Worm (Caenorhabditis elegans) whole organism, L2 larva: ENCODE results near the gene mboa-1.
A peak's percentile ranks its signal among the peaks of the same experiment; 100 is the strongest.

ENCODE experiments used
- C34F6.9 ChIP-seq: fragments of 150-350 bp; optimal IDR thresholded peaks from 2 replicates; lab custom pipeline; 2014; ENCODE audit warnings: missing biosample characterization, missing genetic modification characterization
- F13H6.1 ChIP-seq: sonication (generic microtip); optimal IDR thresholded peaks from 2 replicates; lab custom pipeline; 2016; ENCODE audit warnings: missing genetic modification characterization, missing compliant biosample characterization
- R02D3.7 ChIP-seq: fragments of 150-350 bp; optimal IDR thresholded peaks from 2 replicates; lab custom pipeline; 2014; ENCODE audit warnings: missing biosample characterization, missing genetic modification characterization
- Y55F3AM.14 ChIP-seq: fragments of 200-800 bp; sonication (Bioruptor generic); optimal IDR thresholded peaks from 2 replicates; lab custom pipeline; 2018; ENCODE audit warnings: mild to moderate bottlenecking, missing genetic modification characterization, missing compliant biosample characterization
- ZK546.5 ChIP-seq: sonication (generic microtip); optimal IDR thresholded peaks from 2 replicates; lab custom pipeline; 2017; ENCODE audit warnings: missing biosample characterization, missing genetic modification characterization
- alr-1 ChIP-seq: fragments of 150-350 bp; optimal IDR thresholded peaks from 2 replicates; lab custom pipeline; 2014; ENCODE audit warnings: missing biosample characterization, missing genetic modification characterization
- aly-2 ChIP-seq: fragments of 150-350 bp; optimal IDR thresholded peaks from 2 replicates; lab custom pipeline; 2014; ENCODE audit warnings: missing biosample characterization, missing genetic modification characterization
- ama-1 ChIP-seq: fragments of 150-350 bp; optimal IDR thresholded peaks from 2 replicates; lab custom pipeline; 2018; ENCODE audit warnings: inconsistent platforms
- blmp-1 ChIP-seq: sonication (generic microtip); optimal IDR thresholded peaks from 2 replicates; lab custom pipeline; 2017; ENCODE audit warnings: missing genetic modification characterization, mild to moderate bottlenecking, missing compliant biosample characterization, antibody characterized with exemption, moderate library complexity; ENCODE audit not compliant: insufficient read depth
- ceh-16 ChIP-seq: fragments of 150-350 bp; optimal IDR thresholded peaks from 2 replicates; lab custom pipeline; 2014; ENCODE audit warnings: missing biosample characterization, missing genetic modification characterization
- crh-2 ChIP-seq: sonication (generic microtip); optimal IDR thresholded peaks from 2 replicates; lab custom pipeline; 2017; ENCODE audit warnings: missing biosample characterization, missing genetic modification characterization
- dmd-4 ChIP-seq: sonication (generic microtip); optimal IDR thresholded peaks from 2 replicates; lab custom pipeline; 2017; ENCODE audit warnings: missing biosample characterization, missing genetic modification characterization
- egl-27 ChIP-seq: sonication (generic microtip); optimal IDR thresholded peaks from 3 replicates; lab custom pipeline; 2017; ENCODE audit warnings: missing biosample characterization, missing genetic modification reagents, missing genetic modification characterization
- elt-1 ChIP-seq: fragments of 150-350 bp; optimal IDR thresholded peaks from 2 replicates; lab custom pipeline; 2014; ENCODE audit warnings: missing biosample characterization, missing genetic modification characterization
- elt-3 ChIP-seq: sonication (generic microtip); optimal IDR thresholded peaks from 2 replicates; lab custom pipeline; 2017; ENCODE audit warnings: missing biosample characterization, missing genetic modification characterization
- fos-1 ChIP-seq: fragments of 150-350 bp; optimal IDR thresholded peaks from 2 replicates; lab custom pipeline; 2014; ENCODE audit warnings: missing biosample characterization, missing genetic modification characterization
- gmeb-1 ChIP-seq: fragments of 150-350 bp; optimal IDR thresholded peaks from 2 replicates; lab custom pipeline; 2014; ENCODE audit warnings: missing biosample characterization, missing genetic modification characterization
- lin-11 ChIP-seq: fragments of 150-350 bp; sonication (generic microtip); optimal IDR thresholded peaks from 2 replicates; lab custom pipeline; 2014; ENCODE audit warnings: missing biosample characterization, missing genetic modification characterization, inconsistent platforms, mixed read lengths
- lin-13 ChIP-seq: fragments of 150-350 bp; optimal IDR thresholded peaks from 2 replicates; lab custom pipeline; 2014; ENCODE audit warnings: missing biosample characterization, missing genetic modification reagents, missing genetic modification characterization
- lin-39 ChIP-seq: fragments of 150-350 bp; optimal IDR thresholded peaks from 2 replicates; lab custom pipeline; 2014; ENCODE audit warnings: missing biosample characterization, missing genetic modification reagents, missing genetic modification characterization
- lsy-2 ChIP-seq, 2 experiments: fragments of 150-350 bp in 1 of 2; sonication (generic microtip) in 1 of 2; optimal IDR thresholded peaks; 2 replicates each; lab custom pipeline; 2014 to 2017; ENCODE audit warnings: missing biosample characterization in 2 of 2, missing genetic modification characterization in 2 of 2
- mab-5 ChIP-seq: fragments of 150-350 bp; optimal IDR thresholded peaks from 2 replicates; lab custom pipeline; 2014; ENCODE audit warnings: missing biosample characterization, missing genetic modification characterization
- mbf-1 ChIP-seq: sonication (generic microtip); optimal IDR thresholded peaks from 2 replicates; lab custom pipeline; 2017; ENCODE audit warnings: missing biosample characterization, missing genetic modification characterization
- mdl-1 ChIP-seq, 2 experiments: fragments of 150-350 bp in 1 of 2; sonication (generic microtip) in 1 of 2; optimal IDR thresholded peaks; 2 replicates each; lab custom pipeline; 2017; ENCODE audit warnings: missing biosample characterization in 2 of 2, missing genetic modification characterization in 2 of 2
- nhr-10 ChIP-seq: sonication (generic microtip); optimal IDR thresholded peaks from 2 replicates; lab custom pipeline; 2017; ENCODE audit warnings: missing biosample characterization, missing genetic modification characterization
- nhr-11 ChIP-seq: fragments of 150-350 bp; optimal IDR thresholded peaks from 2 replicates; lab custom pipeline; 2014; ENCODE audit warnings: missing biosample characterization, missing genetic modification characterization
- nhr-12 ChIP-seq: fragments of 150-350 bp; optimal IDR thresholded peaks from 2 replicates; lab custom pipeline; 2014; ENCODE audit warnings: missing biosample characterization, missing genetic modification characterization
- nhr-129 ChIP-seq: fragments of 150-350 bp; optimal IDR thresholded peaks from 2 replicates; lab custom pipeline; 2014; ENCODE audit warnings: missing biosample characterization, missing genetic modification characterization
- nhr-21 ChIP-seq: fragments of 150-350 bp; optimal IDR thresholded peaks from 2 replicates; lab custom pipeline; 2014; ENCODE audit warnings: missing biosample characterization, missing genetic modification characterization
- nhr-23 ChIP-seq: fragments of 150-350 bp; optimal IDR thresholded peaks from 2 replicates; lab custom pipeline; 2014; ENCODE audit warnings: missing biosample characterization, missing genetic modification reagents, missing genetic modification characterization
- nhr-237 ChIP-seq: fragments of 150-350 bp; optimal IDR thresholded peaks from 2 replicates; lab custom pipeline; 2014; ENCODE audit warnings: missing biosample characterization, missing genetic modification characterization
- nhr-25 ChIP-seq: fragments of 150-350 bp; sonication (generic microtip); optimal IDR thresholded peaks from 3 replicates; lab custom pipeline; 2014; ENCODE audit warnings: missing biosample characterization, missing genetic modification characterization
- nhr-6 ChIP-seq: fragments of 150-350 bp; optimal IDR thresholded peaks from 2 replicates; lab custom pipeline; 2014; ENCODE audit warnings: missing biosample characterization, missing genetic modification characterization
- nhr-77 ChIP-seq: fragments of 150-350 bp; optimal IDR thresholded peaks from 2 replicates; lab custom pipeline; 2014; ENCODE audit warnings: missing biosample characterization, missing genetic modification characterization
- peb-1 ChIP-seq: fragments of 150-350 bp; optimal IDR thresholded peaks from 2 replicates; lab custom pipeline; 2014; ENCODE audit warnings: missing biosample characterization, missing genetic modification characterization
- sem-4 ChIP-seq: fragments of 150-350 bp; optimal IDR thresholded peaks from 2 replicates; lab custom pipeline; 2014; ENCODE audit warnings: missing biosample characterization, missing genetic modification reagents, missing genetic modification characterization
- skn-1 ChIP-seq: sonication (generic microtip); optimal IDR thresholded peaks from 2 replicates; lab custom pipeline; 2017; ENCODE audit warnings: missing biosample characterization, missing genetic modification characterization
- sma-3 ChIP-seq: sonication (generic microtip); optimal IDR thresholded peaks from 2 replicates; lab custom pipeline; 2016; ENCODE audit warnings: missing genetic modification reagents, missing genetic modification characterization, missing compliant biosample characterization
- sma-9 ChIP-seq, 2 experiments: fragments of 150-350 bp in 1 of 2; sonication (generic microtip) in 1 of 2; optimal IDR thresholded peaks; 2 replicates each; lab custom pipeline; 2014 to 2016; ENCODE audit warnings: missing genetic modification characterization in 2 of 2, mild to moderate bottlenecking in 1 of 2, missing biosample characterization in 1 of 2, missing compliant biosample characterization in 1 of 2, missing genetic modification reagents in 1 of 2, moderate library complexity in 1 of 2
- snpc-4 ChIP-seq: fragments of 150-350 bp; optimal IDR thresholded peaks from 2 replicates; lab custom pipeline; 2014; ENCODE audit warnings: missing biosample characterization, missing genetic modification characterization
- unc-39 ChIP-seq: fragments of 150-350 bp; optimal IDR thresholded peaks from 2 replicates; lab custom pipeline; 2014; ENCODE audit warnings: missing biosample characterization, missing genetic modification characterization
- unc-55 ChIP-seq: fragments of 150-350 bp; sonication (generic microtip); optimal IDR thresholded peaks from 3 replicates; lab custom pipeline; 2014; ENCODE audit warnings: missing biosample characterization, missing genetic modification reagents, missing genetic modification characterization
- unc-62 ChIP-seq: fragments of 150-350 bp; optimal IDR thresholded peaks from 2 replicates; lab custom pipeline; 2014; ENCODE audit warnings: missing biosample characterization, missing genetic modification reagents, missing genetic modification characterization
- zag-1 ChIP-seq: fragments of 150-350 bp; optimal IDR thresholded peaks from 2 replicates; lab custom pipeline; 2014; ENCODE audit warnings: missing biosample characterization, missing genetic modification characterization
- ztf-1 ChIP-seq: fragments of 200-800 bp; sonication (Bioruptor generic); conservative IDR thresholded peaks from 2 replicates; pipeline ENCODE4 v1.3.6; 2022; ENCODE audit warnings: missing genetic modification characterization, missing compliant biosample characterization
- ztf-11 ChIP-seq: sonication (generic microtip); optimal IDR thresholded peaks from 2 replicates; lab custom pipeline; 2017; ENCODE audit warnings: missing biosample characterization, missing genetic modification characterization
- ztf-4 ChIP-seq: fragments of 150-350 bp; optimal IDR thresholded peaks from 2 replicates; lab custom pipeline; 2014; ENCODE audit warnings: missing biosample characterization, missing genetic modification characterization

mboa-1 gene

ce11 chrX:16030506-16030905, at the start of gene mboa-1:
TSS of gene mboa-1 (plus strand) at chrX:16030806.
- TF ChIP-seq C34F6.9 (tag; lab: Kevin White, UChicago), result no peak
- TF ChIP-seq nhr-23, result no peak
- no peak for TF ChIP-seq nhr-11 (tag; lab: Kevin White, UChicago)
- no peak for TF ChIP-seq lin-39
- TF ChIP-seq mab-5 (tag; lab: Kevin White, UChicago), result no peak
- TF ChIP-seq ama-1, result no peak
- no peak for TF ChIP-seq dmd-4 (tag; lab: Kevin White, UChicago)
- TF ChIP-seq R02D3.7 (tag; lab: Kevin White, UChicago), result no peak
- no peak for TF ChIP-seq unc-55 (GFP tag; lab: Kevin White, UChicago)
- no peak for TF ChIP-seq ZK546.5 (tag; lab: Kevin White, UChicago)
- TF ChIP-seq nhr-10 (tag; lab: Kevin White, UChicago), result no peak
- no peak for TF ChIP-seq nhr-21 (tag; lab: Kevin White, UChicago)

ce11 chrX:15982630-15983029, 48.0 kb upstream of the mboa-1 start, which contains the start of gene C09G1.2:
TSS of gene C09G1.2 (minus strand) at chrX:15982730.
- no peak for TF ChIP-seq R02D3.7 (tag; lab: Kevin White, UChicago)
- TF ChIP-seq snpc-4, result no peak
- TF ChIP-seq peb-1 (tag; lab: Kevin White, UChicago), result no peak
- no peak for TF ChIP-seq C34F6.9 (tag; lab: Kevin White, UChicago)
- TF ChIP-seq unc-55 (GFP tag; lab: Kevin White, UChicago), result no peak
- TF ChIP-seq fos-1 (tag; lab: Kevin White, UChicago), result no peak
- no peak for TF ChIP-seq nhr-23
- no peak for TF ChIP-seq sma-3 (GFP tag; lab: Kevin White, UChicago)
- no peak for TF ChIP-seq mdl-1 (tag; optimal IDR thresholded peaks at IDR 0.05; lab: Kevin White, UChicago)
- TF ChIP-seq nhr-237, result no peak
- TF ChIP-seq nhr-11 (tag; lab: Kevin White, UChicago), result no peak
- no peak for TF ChIP-seq nhr-129

ce11 chrX:15983288-15983687, 47.3 kb upstream of the mboa-1 start:
- no peak for TF ChIP-seq elt-3 (tag; lab: Kevin White, UChicago)
- no peak for TF ChIP-seq egl-27 (tag; lab: Kevin White, UChicago)
- no peak for TF ChIP-seq zag-1 (tag; lab: Kevin White, UChicago)
- no peak for TF ChIP-seq gmeb-1 (tag; lab: Kevin White, UChicago)
- peak; percentile 22 for TF ChIP-seq mbf-1 (tag; lab: Kevin White, UChicago)
- no peak for TF ChIP-seq unc-39 (tag; lab: Kevin White, UChicago)
- TF ChIP-seq skn-1 (tag; lab: Kevin White, UChicago), result no peak
- no peak for TF ChIP-seq lin-39
- TF ChIP-seq lin-11 (tag; lab: Kevin White, UChicago), result no peak
- TF ChIP-seq nhr-12, result no peak
- no peak for TF ChIP-seq R02D3.7 (tag; lab: Kevin White, UChicago)
- TF ChIP-seq fos-1 (tag; lab: Kevin White, UChicago), result peak; percentile 19
- no peak for TF ChIP-seq Y55F3AM.14 (GFP tag; lab: Kevin White, UChicago)
- TF ChIP-seq nhr-6 (tag; lab: Kevin White, UChicago), result no peak
- TF ChIP-seq ztf-1 (GFP tag; lab: Robert Waterston, UW), result no peak
- TF ChIP-seq C34F6.9 (tag; lab: Kevin White, UChicago), result no peak
- TF ChIP-seq ztf-4 (tag; lab: Kevin White, UChicago), result no peak
- no peak for TF ChIP-seq nhr-10 (tag; lab: Kevin White, UChicago)
- no peak for TF ChIP-seq nhr-23
- TF ChIP-seq sma-3 (GFP tag; lab: Kevin White, UChicago), result peak; percentile 20
- TF ChIP-seq mab-5 (tag; lab: Kevin White, UChicago), result no peak
- no peak for TF ChIP-seq mdl-1 (tag; optimal IDR thresholded peaks at IDR 0.05; lab: Kevin White, UChicago)
- peak; percentile 62 for TF ChIP-seq unc-55 (GFP tag; lab: Kevin White, UChicago)
- no peak for TF ChIP-seq ceh-16
- no peak for TF ChIP-seq F13H6.1
- TF ChIP-seq nhr-21 (tag; lab: Kevin White, UChicago), result peak; percentile 48
- TF ChIP-seq sma-9 (GFP tag; optimal IDR thresholded peaks at IDR 0.05; lab: Kevin White, UChicago), result no peak
- TF ChIP-seq sma-9 (tag; optimal IDR thresholded peaks at IDR 0.05; lab: Kevin White, UChicago), result no peak
- no peak for TF ChIP-seq lin-13 (GFP tag; lab: Kevin White, UChicago)
- TF ChIP-seq nhr-237, result no peak
- no peak for TF ChIP-seq ZK546.5 (tag; lab: Kevin White, UChicago)
- TF ChIP-seq unc-62, result no peak
- peak in 1 of 2 experiments; percentile 40 for TF ChIP-seq lsy-2 (tag; optimal IDR thresholded peaks at IDR 0.05; lab: Kevin White, UChicago)
- no peak for TF ChIP-seq ama-1
- peak; percentile 47 for TF ChIP-seq nhr-129
- TF ChIP-seq peb-1 (tag; lab: Kevin White, UChicago), result no peak
- TF ChIP-seq dmd-4 (tag; lab: Kevin White, UChicago), result peak; percentile 44
- TF ChIP-seq ztf-11 (tag; lab: Kevin White, UChicago), result no peak
- no peak for TF ChIP-seq alr-1 (tag; lab: Kevin White, UChicago)
- no peak for TF ChIP-seq nhr-25 (tag; lab: Kevin White, UChicago)
- peak; percentile 54 for TF ChIP-seq crh-2 (tag; lab: Kevin White, UChicago)
- TF ChIP-seq blmp-1 (tag; lab: Kevin White, UChicago), result no peak
- peak; percentile 13 for TF ChIP-seq snpc-4
- no peak for TF ChIP-seq nhr-11 (tag; lab: Kevin White, UChicago)
- TF ChIP-seq sem-4 (tag; lab: Kevin White, UChicago), result no peak
- no peak for TF ChIP-seq elt-1
- TF ChIP-seq aly-2 (tag; lab: Kevin White, UChicago), result no peak
- TF ChIP-seq nhr-77 (tag; lab: Kevin White, UChicago), result no peak
